Worm (Caenorhabditis elegans) whole organism, L4/young adult: ENCODE measurements around the gene flp-23.

ENCODE experiments used
- dao-5 ChIP-seq: sonication (generic microtip); optimal IDR thresholded peaks from 2 replicates; lab custom pipeline; 2016; ENCODE audit warnings: missing genotype, missing genetic modification characterization, moderate library complexity, missing compliant biosample characterization
- him-1 ChIP-seq: sonication (generic microtip); optimal IDR thresholded peaks from 2 replicates; lab custom pipeline; 2016; ENCODE audit warnings: missing genotype, missing genetic modification reagents, missing genetic modification characterization, missing compliant biosample characterization

ce11 chrIII:8652922-8653321, 2.4 kb downstream of the flp-23 start:
- TF ChIP-seq dao-5 (tag; lab: Kevin White, UChicago) = no peak
- no peak for TF ChIP-seq him-1 (tag; lab: Kevin White, UChicago)
